Worm (Caenorhabditis elegans): ENCODE results near the gene Y38E10A.34.
A peak's percentile ranks its signal among the peaks of the same experiment; 100 is the strongest.

DNA sequence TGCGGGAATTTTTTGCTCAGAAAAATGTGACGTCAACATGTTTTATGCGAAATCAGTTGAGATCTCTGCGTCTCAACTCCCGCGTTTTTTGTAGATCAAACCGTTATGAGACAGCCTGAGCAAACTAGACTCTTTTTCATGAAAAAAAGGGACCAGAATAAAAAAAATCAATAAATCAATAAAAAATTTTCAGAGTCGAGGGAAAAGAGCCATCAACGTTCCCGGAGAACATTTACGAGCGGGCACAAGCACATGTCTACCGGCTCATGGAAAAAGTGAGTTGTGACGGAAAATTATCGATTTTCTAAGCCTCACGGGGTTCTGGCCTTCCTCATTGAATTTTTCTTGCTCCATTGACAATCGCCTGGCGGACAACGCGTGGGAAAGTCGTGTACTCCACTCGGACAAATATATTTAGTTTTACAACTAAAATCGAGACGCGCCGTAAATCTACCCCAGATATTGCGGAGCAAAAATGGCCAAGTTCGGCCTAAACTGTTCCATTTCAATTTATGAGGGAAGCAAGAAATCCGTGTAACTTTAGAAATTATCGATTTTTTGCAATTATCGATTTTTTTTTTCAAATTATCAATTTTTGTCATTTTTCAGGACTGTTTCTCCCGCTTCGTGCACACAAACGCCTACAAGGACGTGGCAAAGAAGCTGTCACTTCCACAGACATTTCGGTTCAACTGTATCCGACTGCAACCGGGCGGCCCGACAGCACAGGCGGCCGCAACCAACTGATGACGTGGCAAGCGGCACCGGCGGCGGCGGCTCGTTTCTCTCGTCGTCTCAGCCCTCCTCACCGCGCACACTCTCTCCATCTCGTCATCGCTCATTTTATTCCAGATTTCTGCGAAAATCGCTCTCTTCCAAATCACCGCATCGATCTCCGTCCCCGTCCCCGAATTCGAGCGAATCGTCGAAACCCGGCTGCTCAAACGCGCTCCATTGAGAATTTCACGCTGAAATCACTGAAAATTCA is 40.2 kb downstream of the Y38E10A.34 start:
- TF ChIP-seq pha-4 (tag; optimal IDR thresholded peaks at IDR 0.05), result no peak
- no peak for TF ChIP-seq tbx-2 (tag; optimal IDR thresholded peaks at IDR 0.05)
- no peak for TF ChIP-seq ama-1 (optimal IDR thresholded peaks at IDR 0.05)
- no peak for TF ChIP-seq R02D3.7 (tag; optimal IDR thresholded peaks at IDR 0.05)
- TF ChIP-seq ceh-9 (tag; optimal IDR thresholded peaks at IDR 0.05), result no peak
- no peak for TF ChIP-seq fkh-10 (GFP tag; optimal IDR thresholded peaks at IDR 0.05)
- peak; percentile 69 for TF ChIP-seq ceh-28 (tag; optimal IDR thresholded peaks at IDR 0.05)
- TF ChIP-seq nfya-1 (tag; optimal IDR thresholded peaks at IDR 0.05; ENCODE audit: insufficient read depth), result no peak
- TF ChIP-seq nhr-77 (tag; optimal IDR thresholded peaks at IDR 0.05), result no peak
- no peak for TF ChIP-seq pqm-1 (tag; optimal IDR thresholded peaks at IDR 0.05)
